Worm (Caenorhabditis elegans): Measurements from ENCODE around the gene dhs-7.

Gene dhs-7

DNA sequence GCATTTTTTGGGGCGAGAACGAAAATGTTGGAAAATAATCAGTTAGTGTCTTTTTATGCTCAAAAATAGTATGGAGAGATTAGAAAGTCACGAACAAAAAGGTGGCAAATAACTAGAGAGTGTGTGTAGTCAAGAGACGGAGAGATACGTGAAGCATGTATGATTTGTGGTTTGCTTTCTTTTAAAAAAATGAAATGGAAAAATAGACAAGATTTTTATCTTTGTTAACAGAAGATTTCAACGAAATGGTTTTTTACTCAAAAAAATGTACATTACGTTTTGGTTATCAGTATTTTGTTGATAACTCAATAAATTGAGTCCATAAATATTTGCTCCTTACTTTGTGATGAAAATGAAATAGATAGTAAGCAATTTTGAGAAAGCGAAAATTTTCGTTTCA, at the start of gene dhs-7:
TSS of gene dhs-7 (minus strand) at position 277 of the 400 bp plus-strand sequence.
- no peak for TF ChIP-seq unc-62 (GFP tag; optimal IDR thresholded peaks at IDR 0.05)

DNA sequence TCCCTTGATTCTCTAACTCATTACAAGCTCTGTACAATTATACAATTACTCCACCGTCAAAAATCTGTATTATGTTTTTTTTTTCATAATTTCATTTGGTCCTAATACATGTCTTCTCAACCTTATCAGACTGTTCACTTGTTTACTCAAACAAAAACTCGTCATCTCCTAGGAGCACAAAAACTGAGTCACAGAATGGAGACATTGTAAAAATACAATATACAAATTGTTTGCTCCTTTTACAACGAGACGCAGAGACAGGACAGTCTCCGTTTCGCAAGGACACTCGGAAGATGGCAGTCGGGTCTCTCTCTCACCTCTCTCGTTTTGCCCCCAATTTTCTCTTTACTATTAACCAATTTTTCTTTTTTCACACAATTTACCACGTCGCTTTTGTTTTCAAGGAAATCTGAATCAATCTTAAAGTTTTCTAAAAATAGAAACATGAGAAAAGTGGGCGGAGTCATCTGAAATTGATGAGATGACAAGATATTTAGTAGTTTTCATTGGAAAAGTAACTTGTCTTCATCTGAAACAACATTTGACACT, 47.4 kb upstream of the dhs-7 start, which contains the start of gene F32A5.8:
TSS of gene F32A5.8 (plus strand) at position 499 of the 549 bp plus-strand sequence.
- no peak for TF ChIP-seq unc-62 (GFP tag; optimal IDR thresholded peaks at IDR 0.05)

DNA sequence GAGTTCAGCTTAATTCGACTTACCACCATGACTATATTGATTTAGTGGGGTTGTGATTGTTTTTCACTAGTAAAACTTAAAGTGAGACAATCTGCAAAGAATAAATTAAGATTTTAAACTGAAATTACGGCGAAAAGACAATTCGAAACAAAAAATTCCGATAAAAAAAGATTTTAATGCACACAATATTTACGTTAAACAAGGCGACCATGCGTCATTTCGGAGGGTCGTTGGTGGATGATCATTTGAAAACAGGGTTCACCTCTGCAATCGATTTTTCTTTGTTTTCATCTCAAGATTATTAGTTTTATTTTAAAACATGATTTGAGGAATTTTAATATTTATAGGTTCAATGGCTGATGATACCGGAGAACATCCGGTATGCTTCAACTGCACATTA, 44.8 kb upstream of the dhs-7 start, which contains the start of gene lsm-4:
TSS of gene lsm-4 (minus strand) at position 91 of the 400 bp plus-strand sequence.
- TF ChIP-seq unc-62 (GFP tag; optimal IDR thresholded peaks at IDR 0.05) = no peak

DNA sequence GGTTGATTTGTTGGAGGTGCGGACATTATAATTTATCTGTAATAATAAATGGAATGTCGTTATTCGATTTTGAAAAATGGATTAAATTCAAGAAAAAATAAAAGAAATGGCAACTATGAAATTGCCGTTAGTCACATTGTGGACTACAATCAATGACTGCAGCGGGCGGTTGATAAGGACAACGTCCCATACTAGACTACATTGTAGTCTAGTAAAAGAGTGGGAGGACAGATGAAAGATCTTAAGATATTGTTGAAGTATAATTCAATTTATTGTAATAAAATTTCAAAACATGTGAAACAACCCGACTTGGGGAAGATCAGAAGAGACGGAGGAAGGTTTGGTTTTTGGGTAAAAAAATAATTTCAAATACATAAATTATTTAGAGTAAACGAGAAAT, 43.7 kb upstream of the dhs-7 start, which contains the start of the genes prx-13 and ada-2:
TSS of gene prx-13 (minus strand) at position 38 of the 400 bp plus-strand sequence.
TSS of gene ada-2 (plus strand) at position 282 of the 400 bp plus-strand sequence.
- no peak for TF ChIP-seq unc-62 (GFP tag; optimal IDR thresholded peaks at IDR 0.05)

DNA sequence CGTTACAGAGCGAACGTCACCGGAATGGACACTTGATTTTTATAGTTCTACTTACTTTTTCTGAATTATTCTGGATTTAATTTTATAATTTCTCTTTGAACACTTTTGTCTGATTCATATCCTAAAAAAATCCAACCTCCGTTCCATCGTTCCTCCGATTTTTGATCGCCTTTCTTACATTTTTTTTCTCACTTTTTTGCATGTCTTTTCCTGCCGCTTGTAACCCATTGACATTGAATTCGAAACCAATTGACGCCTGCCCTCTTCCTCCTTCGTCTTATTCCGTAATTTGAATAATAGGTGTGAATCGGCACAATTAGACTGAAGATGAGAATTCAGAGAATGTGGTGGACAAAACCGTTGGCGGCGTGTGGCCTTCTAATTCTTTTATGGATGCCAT, 37.3 kb upstream of the dhs-7 start, which contains the start of gene skpo-3:
TSS of gene skpo-3 (plus strand) at position 301 of the 400 bp plus-strand sequence.
- no peak for TF ChIP-seq unc-62 (GFP tag; optimal IDR thresholded peaks at IDR 0.05)

ce11 chrII:7242754-7243153, 34.5 kb upstream of the dhs-7 start:
- TF ChIP-seq unc-62 (GFP tag; optimal IDR thresholded peaks at IDR 0.05) = no peak

ce11 chrII:7239705-7240104, 31.4 kb upstream of the dhs-7 start:
- no peak for TF ChIP-seq unc-62 (GFP tag; optimal IDR thresholded peaks at IDR 0.05)

DNA sequence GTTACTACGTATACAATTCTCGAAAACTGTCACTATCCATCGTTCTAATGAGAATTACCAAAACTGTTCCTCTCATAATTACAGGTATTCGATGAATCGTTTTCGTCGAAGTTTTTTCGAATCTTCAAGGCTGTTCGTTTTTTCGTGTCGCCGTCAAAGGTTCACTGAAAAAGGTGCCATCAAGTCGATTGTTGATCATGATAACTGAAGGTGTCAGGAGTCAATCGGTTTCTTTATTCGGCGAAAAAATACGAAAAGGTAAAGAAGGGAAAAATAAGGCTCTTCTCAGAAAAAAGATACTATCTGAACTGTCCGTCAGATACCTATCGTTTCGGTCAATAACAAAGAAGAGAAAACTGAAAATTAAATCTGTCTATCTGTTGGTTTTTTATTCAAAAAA, 30.5 kb upstream of the dhs-7 start:
- no peak for TF ChIP-seq unc-62 (GFP tag; optimal IDR thresholded peaks at IDR 0.05)

DNA sequence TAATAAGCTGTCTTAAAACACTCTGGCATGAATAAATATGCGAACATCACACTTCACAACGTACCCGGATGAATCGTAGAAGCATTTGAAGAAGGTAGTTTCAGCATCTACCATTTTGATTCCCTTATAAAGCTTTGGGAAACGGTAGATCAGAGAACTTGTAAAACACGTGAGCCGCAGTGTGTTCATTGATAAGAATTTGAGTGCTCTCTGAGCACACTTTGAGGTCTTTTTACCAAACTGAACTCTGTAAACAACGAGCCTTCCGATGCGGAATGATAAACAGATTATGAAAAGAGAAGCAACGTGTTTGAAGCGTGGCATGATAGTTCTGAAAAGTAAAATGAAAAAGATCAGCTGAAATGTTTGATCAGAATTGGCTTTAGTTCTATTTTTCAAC, 30.0 kb upstream of the dhs-7 start, which contains the start of gene aqp-1:
TSS of gene aqp-1 (minus strand) at position 102 of the 400 bp plus-strand sequence.
- TF ChIP-seq unc-62 (GFP tag; optimal IDR thresholded peaks at IDR 0.05) = no peak

ce11 chrII:7236937-7237336, 28.7 kb upstream of the dhs-7 start:
- no peak for TF ChIP-seq unc-62 (GFP tag; optimal IDR thresholded peaks at IDR 0.05)

- TF ChIP-seq unc-62 (GFP tag; optimal IDR thresholded peaks at IDR 0.05) = no peak
Measured at ce11 chrII:7233274-7233673, 25.0 kb upstream of the dhs-7 start.

- TF ChIP-seq unc-62 (GFP tag; optimal IDR thresholded peaks at IDR 0.05) = no peak
Measured at ce11 chrII:7232517-7232916, 24.3 kb upstream of the dhs-7 start, which contains the start of gene ctsa-3.1. Gene ctsa-3.1, plus strand, starts transcription at chrII:7232853.

- TF ChIP-seq unc-62 (GFP tag; optimal IDR thresholded peaks at IDR 0.05) = no peak
Measured at ce11 chrII:7231951-7232350, 23.7 kb upstream of the dhs-7 start.

DNA sequence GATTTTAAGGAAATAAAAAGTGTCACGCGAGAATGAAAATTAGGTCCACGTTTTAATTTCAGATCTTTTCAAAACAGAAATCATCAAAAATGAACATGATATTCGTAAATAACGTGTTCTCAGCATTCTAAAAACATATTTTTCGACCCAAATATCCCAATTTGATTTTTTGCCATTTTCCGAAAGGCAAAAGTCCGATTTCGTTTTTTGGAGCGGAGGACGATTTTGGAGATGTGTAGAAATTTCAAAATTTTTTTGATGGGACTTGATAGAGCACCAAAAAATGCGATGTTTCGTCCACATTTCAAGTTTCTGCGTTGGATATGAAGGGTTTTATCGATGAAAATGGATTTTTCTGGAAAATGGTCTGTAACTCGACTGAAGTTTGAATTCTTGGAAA, 22.4 kb upstream of the dhs-7 start:
- no peak for TF ChIP-seq unc-62 (GFP tag; optimal IDR thresholded peaks at IDR 0.05)

- TF ChIP-seq unc-62 (GFP tag; optimal IDR thresholded peaks at IDR 0.05) = no peak
Measured at ce11 chrII:7228646-7229200, 20.5 kb upstream of the dhs-7 start, which contains the start of gene F32A5.4. Gene F32A5.4, plus strand, starts transcription at chrII:7229150.

DNA sequence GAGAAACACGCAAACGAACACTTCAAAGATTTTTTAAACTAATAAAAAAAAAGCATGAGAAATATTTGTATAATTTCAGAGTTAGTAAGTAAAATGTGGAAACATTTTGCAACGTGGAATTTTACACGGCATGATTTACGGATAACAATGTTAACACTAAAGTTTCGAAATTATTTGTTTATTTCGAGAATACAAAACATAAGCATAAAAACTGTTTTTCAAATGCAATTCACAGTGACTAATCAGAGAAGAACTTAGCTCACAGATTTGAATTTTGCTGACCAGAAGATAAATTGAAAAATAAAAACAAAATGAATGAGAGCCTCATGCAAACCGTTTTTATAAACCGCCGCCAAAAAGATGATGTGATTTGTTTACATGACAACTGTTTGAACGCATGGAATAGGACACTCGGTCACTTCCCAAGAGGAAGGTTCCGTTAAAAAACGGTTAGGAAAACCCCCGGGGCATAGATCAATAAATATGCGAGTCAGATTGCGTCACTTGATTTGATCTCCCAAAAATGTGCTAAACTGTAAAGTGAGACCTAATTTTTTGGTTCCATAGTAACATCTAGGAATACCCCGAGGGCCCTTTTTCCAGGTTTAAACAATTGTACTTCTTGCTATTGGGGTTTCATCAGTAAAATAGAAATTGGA, 17.7 kb upstream of the dhs-7 start, which contains the start of gene clh-3:
TSS of gene clh-3 (minus strand) at position 51 of the 659 bp plus-strand sequence.
- no peak for TF ChIP-seq unc-62 (GFP tag; optimal IDR thresholded peaks at IDR 0.05)

DNA sequence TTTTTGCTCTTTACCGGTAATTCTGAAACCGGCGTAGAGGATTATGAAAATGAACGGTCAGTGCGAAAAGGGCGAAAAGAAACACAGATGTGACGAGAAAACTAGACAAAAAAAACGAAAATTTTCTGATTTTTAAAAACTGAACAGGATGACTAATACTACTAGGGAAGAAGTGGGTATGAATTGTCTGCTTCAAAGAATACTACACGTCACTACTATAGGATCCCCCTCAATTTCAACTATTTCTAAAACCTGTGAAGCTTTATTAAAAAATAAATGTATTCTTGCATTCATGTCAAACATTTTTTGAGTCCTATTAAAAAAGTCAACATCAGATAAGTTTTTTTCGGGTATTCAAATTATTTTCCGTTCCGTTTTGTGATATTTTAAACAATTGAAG, 15.8 kb upstream of the dhs-7 start:
- TF ChIP-seq unc-62 (GFP tag; optimal IDR thresholded peaks at IDR 0.05) = no peak
